Fruit fly (Drosophila melanogaster) whole organism, embryonic: ENCODE results near the gene Spn38F.

Experiments used
- Bgb ChIP-seq: fragments of 200-800 bp; sonication (Bioruptor generic); IDR thresholded peaks from 2 replicates; pipeline ENCODE4 v1.3.6; 2022; ENCODE audit warnings: missing biosample characterization, missing genetic modification characterization; ENCODE audit not compliant: partially characterized antibody
- CG10959 ChIP-seq: fragments of 200-800 bp; sonication (Bioruptor generic); IDR thresholded peaks from 2 replicates; pipeline ENCODE4 v1.3.6; 2022; ENCODE audit warnings: missing biosample characterization, missing genetic modification characterization
- CG13123 ChIP-seq: fragments of 200-800 bp; sonication (Bioruptor generic); optimal IDR thresholded peaks from 2 replicates; lab custom pipeline; 2016; ENCODE audit warnings: missing biosample characterization, missing genetic modification characterization
- CG14710 ChIP-seq: fragments of 200-800 bp; sonication (Bioruptor generic); optimal IDR thresholded peaks from 3 replicates; lab custom pipeline; 2019; ENCODE audit warnings: missing biosample characterization, mild to moderate bottlenecking, missing genetic modification characterization, moderate library complexity
- CG17186 ChIP-seq: fragments of 200-800 bp; sonication (Bioruptor generic); optimal IDR thresholded peaks from 3 replicates; lab custom pipeline; 2017; ENCODE audit warnings: missing biosample characterization, missing genetic modification reagents, missing genetic modification characterization
- CG17359 ChIP-seq: fragments of 200-800 bp; sonication (Bioruptor generic); optimal IDR thresholded peaks from 3 replicates; lab custom pipeline; 2018; ENCODE audit warnings: missing biosample characterization, mild to moderate bottlenecking, missing genetic modification characterization, moderate library complexity
- CG18262 ChIP-seq: fragments of 200-800 bp; optimal IDR thresholded peaks from 3 replicates; lab custom pipeline; 2019; ENCODE audit warnings: missing biosample characterization, mild to moderate bottlenecking, missing genetic modification characterization, moderate library complexity
- CG31441 ChIP-seq: fragments of 200-800 bp; sonication (Bioruptor generic); IDR thresholded peaks from 2 replicates; pipeline ENCODE4 v1.3.6; 2022; ENCODE audit warnings: missing biosample characterization, missing genetic modification characterization
- CG3407 ChIP-seq: fragments of 200-800 bp; sonication (Bioruptor generic); optimal IDR thresholded peaks from 2 replicates; lab custom pipeline; 2018; ENCODE audit warnings: missing biosample characterization, mild to moderate bottlenecking, missing genetic modification characterization
- CG34376 ChIP-seq: fragments of 200-800 bp; sonication (Bioruptor generic); optimal IDR thresholded peaks from 2 replicates; lab custom pipeline; 2018; ENCODE audit warnings: missing biosample characterization, mild to moderate bottlenecking, missing genetic modification characterization
- CG8281 ChIP-seq: fragments of 200-800 bp; sonication (Bioruptor generic); optimal IDR thresholded peaks from 2 replicates; lab custom pipeline; 2018; ENCODE audit warnings: missing biosample characterization, mild to moderate bottlenecking, missing genetic modification characterization, moderate library complexity
- Dp ChIP-seq: fragments of 200-800 bp; sonication (Bioruptor generic); optimal IDR thresholded peaks from 2 replicates; lab custom pipeline; 2018; ENCODE audit warnings: missing biosample characterization, mild to moderate bottlenecking, missing genetic modification characterization, moderate library complexity
- Drgx ChIP-seq: fragments of 200-800 bp; sonication (Bioruptor generic); IDR thresholded peaks from 2 replicates; pipeline ENCODE4 v1.3.6; 2022; ENCODE audit warnings: missing biosample characterization, missing genetic modification characterization
- GATAe ChIP-seq: fragments of 200-800 bp; sonication (Bioruptor generic); conservative IDR thresholded peaks from 2 replicates; pipeline ENCODE4 v1.3.6; 2022; ENCODE audit warnings: missing biosample characterization, missing genetic modification characterization
- HLH3B ChIP-seq: fragments of 200-800 bp; sonication (Bioruptor generic); IDR thresholded peaks from 2 replicates; pipeline ENCODE4 v1.3.6; 2022; ENCODE audit warnings: missing biosample characterization, missing genetic modification characterization
- HLH4C ChIP-seq: fragments of 200-800 bp; sonication (Bioruptor generic); IDR thresholded peaks from 3 replicates; pipeline ENCODE4 v1.3.6; 2022; ENCODE audit warnings: missing biosample characterization, missing genetic modification characterization; ENCODE audit not compliant: partially characterized antibody
- HLH54F ChIP-seq: fragments of 200-800 bp; sonication (Bioruptor generic); optimal IDR thresholded peaks from 3 replicates; lab custom pipeline; 2016; ENCODE audit warnings: missing biosample characterization, missing genetic modification characterization
- Kr ChIP-seq: fragments of 200-800 bp; sonication (Bioruptor generic); optimal IDR thresholded peaks from 2 replicates; lab custom pipeline; 2017; ENCODE audit warnings: missing biosample characterization, mild to moderate bottlenecking, missing genetic modification characterization
- Neu2 ChIP-seq: fragments of 200-800 bp; sonication (Bioruptor generic); optimal IDR thresholded peaks from 3 replicates; lab custom pipeline; 2016; ENCODE audit warnings: missing biosample characterization, missing genetic modification characterization, borderline replicate concordance
- Nf-YC ChIP-seq: fragments of 200-800 bp; optimal IDR thresholded peaks from 3 replicates; lab custom pipeline; 2019; ENCODE audit warnings: missing biosample characterization, mild to moderate bottlenecking, missing genetic modification characterization, moderate library complexity
- Sox102F ChIP-seq: fragments of 200-800 bp; sonication (Bioruptor generic); optimal IDR thresholded peaks from 2 replicates; lab custom pipeline; 2018; ENCODE audit warnings: missing biosample characterization, mild to moderate bottlenecking, missing genetic modification characterization, moderate library complexity
- Xrp1 ChIP-seq: fragments of 200-800 bp; sonication (Bioruptor generic); IDR thresholded peaks from 2 replicates; pipeline ENCODE4 v1.3.6; 2022; ENCODE audit warnings: missing biosample characterization, missing genetic modification characterization
- ap ChIP-seq: fragments of 200-800 bp; sonication (Bioruptor generic); IDR thresholded peaks from 2 replicates; pipeline ENCODE4 v1.3.6; 2022; ENCODE audit warnings: missing biosample characterization, missing genetic modification characterization
- ase ChIP-seq: fragments of 200-800 bp; sonication (Bioruptor generic); IDR thresholded peaks from 3 replicates; pipeline ENCODE4 v1.3.6; 2022; ENCODE audit warnings: missing biosample characterization, missing genetic modification characterization
- btn ChIP-seq: fragments of 200-800 bp; sonication (Bioruptor generic); optimal IDR thresholded peaks from 2 replicates; lab custom pipeline; 2016; ENCODE audit warnings: missing biosample characterization, missing genetic modification characterization
- chm ChIP-seq: fragments of 200-800 bp; sonication (Bioruptor generic); IDR thresholded peaks from 2 replicates; pipeline ENCODE4 v1.3.6; 2022; ENCODE audit warnings: missing biosample characterization, missing genetic modification characterization
- crc ChIP-seq: fragments of 200-800 bp; sonication (Bioruptor generic); optimal IDR thresholded peaks from 2 replicates; lab custom pipeline; 2016; ENCODE audit warnings: missing biosample characterization, missing genetic modification characterization
- crol ChIP-seq: fragments of 200-800 bp; sonication (Bioruptor generic); IDR thresholded peaks from 2 replicates; pipeline ENCODE4 v1.3.6; 2022; ENCODE audit warnings: missing biosample characterization, missing genetic modification characterization
- danr ChIP-seq: fragments of 200-800 bp; sonication (Bioruptor generic); IDR thresholded peaks from 2 replicates; pipeline ENCODE4 v1.3.6; 2022; ENCODE audit warnings: missing biosample characterization, missing genetic modification characterization
- emc ChIP-seq: fragments of 200-800 bp; sonication (Bioruptor generic); optimal IDR thresholded peaks from 2 replicates; lab custom pipeline; 2016; ENCODE audit warnings: missing biosample characterization, missing genetic modification characterization
- grau ChIP-seq: fragments of 200-800 bp; optimal IDR thresholded peaks from 3 replicates; lab custom pipeline; 2019; ENCODE audit warnings: missing biosample characterization, mild to moderate bottlenecking, missing genetic modification characterization, moderate library complexity
- grn ChIP-seq: fragments of 200-800 bp; sonication (Bioruptor generic); optimal IDR thresholded peaks from 3 replicates; lab custom pipeline; 2017; ENCODE audit warnings: missing biosample characterization, missing genetic modification characterization
- jing ChIP-seq: fragments of 200-800 bp; sonication (Bioruptor generic); optimal IDR thresholded peaks from 2 replicates; lab custom pipeline; 2018; ENCODE audit warnings: missing biosample characterization, mild to moderate bottlenecking, missing genetic modification characterization
- klu ChIP-seq: fragments of 200-800 bp; sonication (Bioruptor generic); IDR thresholded peaks from 2 replicates; pipeline ENCODE4 v1.3.6; 2022; ENCODE audit warnings: missing biosample characterization, missing genetic modification characterization
- kni ChIP-seq: fragments of 200-800 bp; sonication (Bioruptor generic); optimal IDR thresholded peaks from 3 replicates; lab custom pipeline; 2017; ENCODE audit warnings: mild to moderate bottlenecking, missing biosample characterization, missing genetic modification reagents, missing genetic modification characterization
- pb ChIP-seq: fragments of 200-800 bp; sonication (Bioruptor generic); optimal IDR thresholded peaks from 3 replicates; lab custom pipeline; 2016; ENCODE audit warnings: missing biosample characterization, missing genetic modification characterization
- phol ChIP-seq: fragments of 200-800 bp; sonication (Bioruptor generic); optimal IDR thresholded peaks from 3 replicates; lab custom pipeline; 2018; ENCODE audit warnings: missing biosample characterization, mild to moderate bottlenecking, missing genetic modification characterization, moderate library complexity
- prd ChIP-seq, 3 experiments: fragments of >200 bp in 2 of 3; fragments of 200-800 bp in 1 of 3; sonication (Bioruptor generic) in 1 of 3; optimal IDR thresholded peaks in 2 of 3; IDR thresholded peaks in 1 of 3; 2 replicates in 2 of 3; 3 replicates in 1 of 3; pipeline versions ENCODE4 v1.3.6 to Lab custom; 2017 to 2022; ENCODE audit warnings: missing biosample characterization in 1 of 3, missing genetic modification characterization in 1 of 3
- pum ChIP-seq: fragments of 200-800 bp; sonication (Bioruptor generic); optimal IDR thresholded peaks from 2 replicates; lab custom pipeline; 2016; ENCODE audit warnings: missing biosample characterization, missing genetic modification characterization
- sd ChIP-seq: fragments of 200-800 bp; sonication (Bioruptor generic); optimal IDR thresholded peaks from 3 replicates; lab custom pipeline; 2018; ENCODE audit warnings: missing biosample characterization, mild to moderate bottlenecking, missing genetic modification characterization, moderate library complexity
- sna ChIP-seq: fragments of 200-800 bp; sonication (Bioruptor generic); IDR thresholded peaks from 2 replicates; pipeline ENCODE4 v1.3.6; 2022; ENCODE audit warnings: missing biosample characterization, missing genetic modification characterization; ENCODE audit not compliant: partially characterized antibody
- so ChIP-seq: fragments of 200-800 bp; sonication (Bioruptor generic); IDR thresholded peaks from 3 replicates; pipeline ENCODE4 v1.3.6; 2022; ENCODE audit warnings: missing biosample characterization, missing genetic modification characterization
- sqz ChIP-seq: fragments of 200-800 bp; sonication (Bioruptor generic); optimal IDR thresholded peaks from 3 replicates; lab custom pipeline; 2018; ENCODE audit warnings: missing biosample characterization, mild to moderate bottlenecking, missing genetic modification characterization
- stc ChIP-seq: fragments of 200-800 bp; sonication (Bioruptor generic); IDR thresholded peaks from 2 replicates; pipeline ENCODE4 v1.3.6; 2022; ENCODE audit warnings: missing biosample characterization, missing genetic modification characterization
- sug ChIP-seq: fragments of 200-800 bp; optimal IDR thresholded peaks from 2 replicates; lab custom pipeline; 2019; ENCODE audit warnings: missing biosample characterization, mild to moderate bottlenecking, missing genetic modification characterization, moderate library complexity
- vnd ChIP-seq: fragments of 200-800 bp; sonication (Bioruptor generic); IDR thresholded peaks from 3 replicates; pipeline ENCODE4 v1.3.6; 2022; ENCODE audit warnings: missing biosample characterization, missing genetic modification characterization; ENCODE audit not compliant: partially characterized antibody
- zen2 ChIP-seq: fragments of 200-800 bp; sonication (Bioruptor generic); IDR thresholded peaks from 3 replicates; pipeline ENCODE4 v1.3.6; 2022; ENCODE audit warnings: missing biosample characterization, missing genetic modification characterization; ENCODE audit not compliant: partially characterized antibody
- zfh2 ChIP-seq: fragments of 200-800 bp; sonication (Bioruptor generic); optimal IDR thresholded peaks from 2 replicates; lab custom pipeline; 2016; ENCODE audit warnings: missing biosample characterization, missing genetic modification characterization

Spn38F gene

DNA sequence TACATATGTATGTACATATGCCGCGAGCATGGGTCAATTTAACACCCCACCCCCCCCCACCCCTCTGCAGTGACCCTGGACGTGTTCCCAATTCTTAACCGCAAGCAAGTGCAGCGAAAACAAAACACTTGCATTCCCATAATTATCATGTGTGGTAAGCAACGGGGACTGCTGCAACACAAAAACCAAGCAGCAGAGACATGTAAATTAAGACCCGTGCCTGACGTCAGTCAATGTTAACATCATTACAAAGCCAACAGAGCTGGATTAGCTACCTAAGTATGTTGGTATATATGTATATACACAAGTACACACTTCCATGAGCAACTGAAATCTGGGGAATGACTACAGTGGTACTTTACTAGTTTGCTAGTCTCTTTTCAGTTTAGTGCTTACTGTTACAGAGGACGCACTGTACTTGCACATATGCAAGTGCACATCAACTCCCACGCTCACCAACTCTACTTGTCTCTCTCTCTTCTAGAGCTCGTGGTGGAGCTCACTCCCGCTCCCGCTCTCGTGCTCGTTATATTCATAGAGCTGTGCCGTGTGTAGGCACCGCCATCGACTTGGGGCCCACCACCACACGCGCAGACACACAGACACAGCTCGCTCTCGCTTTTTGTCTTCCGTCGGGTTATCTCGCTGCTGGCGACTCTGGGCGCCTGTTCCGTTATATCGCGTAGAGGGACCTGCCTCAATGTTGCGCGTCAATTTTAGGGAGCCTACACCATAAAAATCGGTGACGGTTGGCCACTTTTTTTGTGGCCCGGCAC, 16.3 kb downstream of the Spn38F start (continued):
- TF ChIP-seq chm, result no peak; the same call in 1 of the 2 replicates
- 0 out of 3 replicates have a peak, but pooled peaks have one; percentile 47 for TF ChIP-seq ase (GFP tag; lab: Robert Waterston, UW)
- TF ChIP-seq klu (GFP tag; lab: Robert Waterston, UW), result peak; percentile 47
- peak; percentile 33 for TF ChIP-seq Nf-YC
- TF ChIP-seq CG31441 (GFP tag; lab: Robert Waterston, UW), result peak; percentile 27; the same call in 1 of the 2 replicates
- peak; percentile 39 for TF ChIP-seq CG34376 (GFP tag; lab: Kevin White, UChicago)
- peak; percentile 49; the same call in 1 of the 2 replicates for TF ChIP-seq crol
- TF ChIP-seq Dp (GFP tag; lab: Kevin White, UChicago), result no peak
- TF ChIP-seq CG17359, result peak; percentile 44
- TF ChIP-seq prd (optimal IDR thresholded peaks at IDR 0.05; lab: Kevin White, UChicago), result no peak
- peak; percentile 21; the same call in 1 of the 3 replicates for TF ChIP-seq prd (GFP tag; IDR thresholded peaks at IDR 0.05; lab: Robert Waterston, UW)
- TF ChIP-seq sug (tag; lab: Kevin White, UChicago), result peak; percentile 56
- TF ChIP-seq jing (GFP tag; lab: Kevin White, UChicago), result no peak
- no peak for TF ChIP-seq grn (GFP tag; lab: Kevin White, UChicago)
- TF ChIP-seq Kr (GFP tag; lab: Kevin White, UChicago), result peak; percentile 50
- no peak for TF ChIP-seq CG3407 (GFP tag; lab: Kevin White, UChicago)
- peak; percentile 90 for TF ChIP-seq kni
- no peak for TF ChIP-seq zfh2
- TF ChIP-seq vnd (GFP tag; lab: Robert Waterston, UW), result 0 out of 3 replicates have a peak, but pooled peaks have one; percentile 36
- peak; percentile 11 for TF ChIP-seq CG14710 (tag; lab: Kevin White, UChicago)
- no peak for TF ChIP-seq Sox102F (GFP tag; lab: Kevin White, UChicago)
- no peak for TF ChIP-seq CG13123 (GFP tag; lab: Kevin White, UChicago)
- no peak for TF ChIP-seq danr (GFP tag; lab: Robert Waterston, UW)
- TF ChIP-seq emc (GFP tag; lab: Kevin White, UChicago), result no peak
- no peak for TF ChIP-seq HLH54F (GFP tag; lab: Kevin White, UChicago)
- no peak; the same call in 1 of the 2 replicates for TF ChIP-seq stc (GFP tag; lab: Robert Waterston, UW)
- no peak for TF ChIP-seq Neu2
- TF ChIP-seq sna, result peak; percentile 53; the same call in 1 of the 2 replicates
- TF ChIP-seq so (GFP tag; lab: Robert Waterston, UW), result peak; percentile 69; the same call in 1 of the 3 replicates
- peak; percentile 67 for TF ChIP-seq grau
- no peak for TF ChIP-seq btn (GFP tag; lab: Kevin White, UChicago)
- peak; percentile 5 for TF ChIP-seq phol (tag; lab: Kevin White, UChicago)
- TF ChIP-seq ap (GFP tag; lab: Robert Waterston, UW), result no peak
- TF ChIP-seq CG8281 (tag; lab: Kevin White, UChicago), result no peak
- TF ChIP-seq HLH4C (GFP tag; lab: Robert Waterston, UW), result peak; percentile 38; the same call in 1 of the 3 replicates
- peak; percentile 58 for TF ChIP-seq sqz (GFP tag; lab: Kevin White, UChicago)
- peak; percentile 56; the same call in 2 of the 3 replicates for TF ChIP-seq zen2 (GFP tag; lab: Robert Waterston, UW)
- peak; percentile 9 for TF ChIP-seq sd (tag; lab: Kevin White, UChicago)
- no peak for TF ChIP-seq pum (GFP tag; lab: Kevin White, UChicago)
- no peak for TF ChIP-seq HLH3B (GFP tag; lab: Robert Waterston, UW)
- TF ChIP-seq Xrp1, result peak; percentile 47; the same call in 1 of the 2 replicates
- peak; percentile 14 for TF ChIP-seq CG18262
- peak; percentile 40; the same call in 1 of the 2 replicates for TF ChIP-seq Bgb (GFP tag; lab: Robert Waterston, UW)
- TF ChIP-seq crc (GFP tag; lab: Kevin White, UChicago), result no peak
- TF ChIP-seq Drgx, result peak; percentile 77
- TF ChIP-seq CG10959 (GFP tag; lab: Robert Waterston, UW), result no peak
- TF ChIP-seq CG17186, result no peak
- no peak for TF ChIP-seq GATAe (GFP tag; lab: Robert Waterston, UW)
- TF ChIP-seq pb (GFP tag; lab: Kevin White, UChicago), result no peak
